Fruit fly (Drosophila melanogaster) whole organism, adult: ENCODE results near the gene SF2.

Experiments used
- CG11617 ChIP-seq: fragments of 200-800 bp; sonication (Bioruptor generic); optimal IDR thresholded peaks from 2 replicates; lab custom pipeline; 2017; ENCODE audit warnings: mild to moderate bottlenecking, missing biosample characterization, missing genetic modification reagents, missing genetic modification characterization
- CG12768 ChIP-seq: fragments of 200-800 bp; sonication (Bioruptor generic); optimal IDR thresholded peaks from 2 replicates; lab custom pipeline; 2017; ENCODE audit warnings: missing biosample characterization, missing genetic modification characterization, mild to moderate bottlenecking, moderate library complexity, missing genetic modification reagents
- CG14711 ChIP-seq: fragments of 200-800 bp; sonication (Bioruptor generic); optimal IDR thresholded peaks from 2 replicates; lab custom pipeline; 2018; ENCODE audit warnings: missing biosample characterization, mild to moderate bottlenecking, missing genetic modification characterization, moderate library complexity
- CG1620 ChIP-seq: fragments of 200-800 bp; sonication (Bioruptor generic); optimal IDR thresholded peaks from 2 replicates; lab custom pipeline; 2016; ENCODE audit warnings: missing biosample characterization, missing genetic modification characterization
- CG33017 ChIP-seq: fragments of 200-800 bp; sonication (Bioruptor generic); optimal IDR thresholded peaks from 2 replicates; lab custom pipeline; 2018; ENCODE audit warnings: missing biosample characterization, mild to moderate bottlenecking, missing genetic modification characterization, moderate library complexity
- CG5204 ChIP-seq: fragments of 200-800 bp; sonication (Bioruptor generic); optimal IDR thresholded peaks from 2 replicates; lab custom pipeline; 2016; ENCODE audit warnings: missing biosample characterization, missing genetic modification characterization
- CG7045 ChIP-seq: fragments of 200-800 bp; sonication (Bioruptor generic); optimal IDR thresholded peaks from 2 replicates; lab custom pipeline; 2017; ENCODE audit warnings: missing biosample characterization, mild to moderate bottlenecking, missing genetic modification characterization
- CG7101 ChIP-seq: fragments of 200-800 bp; sonication (Bioruptor generic); optimal IDR thresholded peaks from 2 replicates; lab custom pipeline; 2018; ENCODE audit warnings: missing biosample characterization, mild to moderate bottlenecking, missing genetic modification characterization, moderate library complexity
- Clk ChIP-seq: fragments of 200-800 bp; sonication (Bioruptor generic); optimal IDR thresholded peaks from 2 replicates; lab custom pipeline; 2017; ENCODE audit warnings: missing biosample characterization, missing genetic modification characterization
- Crg-1 ChIP-seq: fragments of 200-800 bp; sonication (Bioruptor generic); optimal IDR thresholded peaks from 2 replicates; lab custom pipeline; 2016; ENCODE audit warnings: missing biosample characterization, missing genetic modification characterization
- Hr96 ChIP-seq: fragments of 200-800 bp; sonication (Bioruptor generic); optimal IDR thresholded peaks from 2 replicates; lab custom pipeline; 2016; ENCODE audit warnings: missing biosample characterization, missing genetic modification characterization
- Mnt ChIP-seq: fragments of 200-800 bp; sonication (Bioruptor generic); optimal IDR thresholded peaks from 2 replicates; lab custom pipeline; 2016; ENCODE audit warnings: missing biosample characterization, mild to moderate bottlenecking, missing genetic modification characterization
- bab1 ChIP-seq: fragments of 200-800 bp; sonication (Bioruptor generic); optimal IDR thresholded peaks from 3 replicates; lab custom pipeline; 2019; ENCODE audit warnings: missing biosample characterization, mild to moderate bottlenecking, missing genetic modification characterization, moderate library complexity
- cic ChIP-seq: fragments of 200-800 bp; sonication (Bioruptor generic); optimal IDR thresholded peaks from 2 replicates; lab custom pipeline; 2017; ENCODE audit warnings: missing biosample characterization, mild to moderate bottlenecking, missing genetic modification characterization, moderate library complexity
- cnc ChIP-seq, 2 experiments: fragments of >200 bp; optimal IDR thresholded peaks; 2 replicates each; lab custom pipeline; 2017
- kay ChIP-seq: fragments of 200-800 bp; sonication (Bioruptor generic); peaks from one replicate; lab custom pipeline; 2016; ENCODE audit warnings: missing biosample characterization, missing genetic modification characterization, borderline replicate concordance
- ovo ChIP-seq: fragments of 200-800 bp; sonication (Bioruptor generic); optimal IDR thresholded peaks from 2 replicates; lab custom pipeline; 2016; ENCODE audit warnings: missing biosample characterization, missing genetic modification characterization
- pad ChIP-seq: fragments of 200-800 bp; sonication (Bioruptor generic); optimal IDR thresholded peaks from 3 replicates; lab custom pipeline; 2017; ENCODE audit warnings: missing biosample characterization, missing genetic modification characterization, mild to moderate bottlenecking, moderate library complexity, missing genetic modification reagents
- tj ChIP-seq: fragments of 200-800 bp; sonication (Bioruptor generic); optimal IDR thresholded peaks from 3 replicates; lab custom pipeline; 2017; ENCODE audit warnings: missing biosample characterization, mild to moderate bottlenecking, missing genetic modification characterization, moderate library complexity
- toe ChIP-seq: fragments of 200-800 bp; sonication (Bioruptor generic); optimal IDR thresholded peaks from 2 replicates; lab custom pipeline; 2016; ENCODE audit warnings: missing biosample characterization, missing genetic modification characterization

The SF2 gene

dm6 chr3R:16309302-16310080, 32.3 kb downstream of the SF2 start:
- TF ChIP-seq CG12768, result no peak
- TF ChIP-seq cic (GFP tag; lab: Kevin White, UChicago), result peak; percentile 20

- TF ChIP-seq ovo (GFP tag; lab: Kevin White, UChicago) (no peak), kay (GFP tag; lab: Kevin White, UChicago) (no peak), CG14711 (tag; lab: Kevin White, UChicago) (no peak), CG7101 (no peak)
Measured at dm6 chr3R:16308057-16308456, 33.7 kb downstream of the SF2 start.

- TF ChIP-seq Mnt (GFP tag; lab: Kevin White, UChicago) (peak; percentile 7), CG5204 (GFP tag; lab: Kevin White, UChicago) (no peak), cic (GFP tag; lab: Kevin White, UChicago) (peak; percentile 34), tj (GFP tag; lab: Kevin White, UChicago) (peak; percentile 89), CG14711 (tag; lab: Kevin White, UChicago) (peak; percentile 76), Clk (GFP tag; lab: Kevin White, UChicago) (no peak), cnc (optimal IDR thresholded peaks at IDR 0.05; lab: Kevin White, UChicago) (no peak), bab1 (GFP tag; lab: Kevin White, UChicago) (peak; percentile 0), Crg-1 (GFP tag; lab: Kevin White, UChicago) (peak; percentile 6), CG33017 (peak; percentile 36), ovo (GFP tag; lab: Kevin White, UChicago) (peak; percentile 93)
Measured at dm6 chr3R:16305185-16305989, 36.4 kb downstream of the SF2 start, which contains the start of gene Zip89B. Zip89B (plus strand) TSS chr3R:16305758.

- TF ChIP-seq bab1 (GFP tag; lab: Kevin White, UChicago) (no peak), Hr96 (GFP tag; lab: Kevin White, UChicago) (no peak), pad (GFP tag; lab: Kevin White, UChicago) (no peak), CG14711 (tag; lab: Kevin White, UChicago) (no peak), tj (GFP tag; lab: Kevin White, UChicago) (no peak), CG11617 (GFP tag; lab: Kevin White, UChicago) (no peak), CG33017 (no peak), Mnt (GFP tag; lab: Kevin White, UChicago) (no peak), kay (GFP tag; lab: Kevin White, UChicago) (no peak), CG12768 (no peak), CG7101 (no peak), CG1620 (GFP tag; lab: Kevin White, UChicago) (no peak), cnc (optimal IDR thresholded peaks at IDR 0.05; lab: Kevin White, UChicago) (no peak), toe (no peak), Crg-1 (GFP tag; lab: Kevin White, UChicago) (no peak), cic (GFP tag; lab: Kevin White, UChicago) (no peak), Clk (GFP tag; lab: Kevin White, UChicago) (no peak), CG7045 (GFP tag; lab: Kevin White, UChicago) (no peak), ovo (GFP tag; lab: Kevin White, UChicago) (no peak), CG5204 (GFP tag; lab: Kevin White, UChicago) (no peak)
Measured at dm6 chr3R:16295513-16296123, 46.2 kb downstream of the SF2 start.

- TF ChIP-seq pad (GFP tag; lab: Kevin White, UChicago) (peak; percentile 17), Clk (GFP tag; lab: Kevin White, UChicago) (no peak), CG1620 (GFP tag; lab: Kevin White, UChicago) (peak; percentile 6), kay (GFP tag; lab: Kevin White, UChicago) (peak; percentile 75), bab1 (GFP tag; lab: Kevin White, UChicago) (no peak), Mnt (GFP tag; lab: Kevin White, UChicago) (peak; percentile 21), Hr96 (GFP tag; lab: Kevin White, UChicago) (no peak), CG5204 (GFP tag; lab: Kevin White, UChicago) (no peak), CG11617 (GFP tag; lab: Kevin White, UChicago) (peak; percentile 17)
Measured at dm6 chr3R:16290242-16290824, 51.5 kb downstream of the SF2 start.
